Worm (Caenorhabditis elegans) whole organism, late embryonic: ENCODE measurements around the gene fbxb-45.

Experiments
- T23F11.4 ChIP-seq: fragments of 200-800 bp; sonication (Bioruptor generic); optimal IDR thresholded peaks from 2 replicates; lab custom pipeline; 2018; ENCODE audit warnings: mild to moderate bottlenecking, missing genetic modification characterization, missing compliant biosample characterization
- ahr-1 ChIP-seq: sonication (generic microtip); optimal IDR thresholded peaks from 2 replicates; lab custom pipeline; 2016; ENCODE audit warnings: missing genetic modification characterization, missing compliant biosample characterization
- ceh-14 ChIP-seq: sonication (generic microtip); optimal IDR thresholded peaks from 2 replicates; lab custom pipeline; 2016; ENCODE audit warnings: missing genotype, missing genetic modification characterization, missing compliant biosample characterization
- ceh-31 ChIP-seq: sonication (generic microtip); optimal IDR thresholded peaks from 2 replicates; lab custom pipeline; 2016; ENCODE audit warnings: missing genetic modification characterization, missing compliant biosample characterization
- ceh-9 ChIP-seq: sonication (generic microtip); optimal IDR thresholded peaks from 2 replicates; lab custom pipeline; 2016; ENCODE audit warnings: mild to moderate bottlenecking, missing genetic modification characterization, inconsistent platforms, missing compliant biosample characterization
- dve-1 ChIP-seq: sonication (generic microtip); optimal IDR thresholded peaks from 2 replicates; lab custom pipeline; 2017; ENCODE audit warnings: antibody characterized with exemption, mild to moderate bottlenecking, missing genetic modification characterization, missing compliant biosample characterization
- elt-2 ChIP-seq: sonication (generic microtip); optimal IDR thresholded peaks from 2 replicates; lab custom pipeline; 2016; ENCODE audit warnings: missing genetic modification reagents, missing genetic modification characterization, missing compliant biosample characterization
- eyg-1 ChIP-seq: sonication (generic microtip); optimal IDR thresholded peaks from 2 replicates; lab custom pipeline; 2016; ENCODE audit warnings: missing genotype, missing genetic modification characterization, missing compliant biosample characterization
- hlh-8 ChIP-seq: sonication (generic microtip); optimal IDR thresholded peaks from 2 replicates; lab custom pipeline; 2016; ENCODE audit warnings: missing genotype, missing genetic modification characterization, missing compliant biosample characterization
- madf-2 ChIP-seq: sonication (generic microtip); optimal IDR thresholded peaks from 2 replicates; lab custom pipeline; 2017; ENCODE audit warnings: missing genetic modification characterization, missing compliant biosample characterization
- pax-1 ChIP-seq: fragments of 150-350 bp; optimal IDR thresholded peaks from 2 replicates; lab custom pipeline; 2014; ENCODE audit warnings: missing biosample characterization, missing genetic modification characterization
- rnt-1 ChIP-seq: sonication (generic microtip); optimal IDR thresholded peaks from 2 replicates; lab custom pipeline; 2016; ENCODE audit warnings: missing genetic modification characterization, missing compliant biosample characterization
- unc-55 ChIP-seq: sonication (generic microtip); optimal IDR thresholded peaks from 2 replicates; lab custom pipeline; 2017; ENCODE audit warnings: missing biosample characterization, missing genetic modification reagents, missing genetic modification characterization
- ztf-16 ChIP-seq: sonication (generic microtip); optimal IDR thresholded peaks from 2 replicates; lab custom pipeline; 2017; ENCODE audit warnings: missing genetic modification characterization, missing compliant biosample characterization

DNA sequence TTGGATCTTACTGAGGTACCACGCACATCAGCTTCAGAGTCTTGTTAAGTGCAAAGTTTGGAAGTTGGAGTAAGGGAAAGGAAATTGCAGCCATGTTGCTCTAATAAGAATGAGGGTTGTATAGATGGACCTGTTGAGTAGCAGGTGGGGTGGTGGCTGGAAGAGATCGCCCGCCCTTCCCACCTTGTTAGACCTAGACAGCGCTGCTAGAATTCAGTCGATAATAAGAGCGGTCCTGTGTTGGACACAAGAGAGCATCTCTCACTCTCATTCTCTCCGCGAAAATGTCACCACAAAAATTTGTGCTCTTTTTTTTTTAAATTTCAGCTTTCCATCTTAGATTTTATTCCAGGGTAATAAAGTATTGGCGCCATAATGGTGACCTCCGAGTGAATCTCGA, 42.5 kb downstream of the fbxb-45 start, which contains the start of the genes fbxb-30 and F45D11.5:
- no peak for TF ChIP-seq dve-1
- TF ChIP-seq elt-2 (tag; lab: Kevin White, UChicago), result no peak
- no peak for TF ChIP-seq T23F11.4
- TF ChIP-seq ahr-1 (tag; lab: Kevin White, UChicago), result no peak
- no peak for TF ChIP-seq rnt-1 (tag; lab: Kevin White, UChicago)
- no peak for TF ChIP-seq eyg-1 (tag; lab: Kevin White, UChicago)
- TF ChIP-seq ceh-31 (tag; lab: Kevin White, UChicago), result no peak
- no peak for TF ChIP-seq unc-55 (GFP tag; lab: Kevin White, UChicago)
- TF ChIP-seq ztf-16, result no peak
- no peak for TF ChIP-seq pax-1 (tag; lab: Kevin White, UChicago)
- no peak for TF ChIP-seq madf-2
- no peak for TF ChIP-seq hlh-8 (tag; lab: Kevin White, UChicago)
- no peak for TF ChIP-seq ceh-9
- TF ChIP-seq ceh-14 (tag; lab: Kevin White, UChicago), result no peak
